Fruit fly (Drosophila melanogaster) whole organism, embryonic: ENCODE results near the gene CG3862.
A peak's percentile ranks its signal among the peaks of the same experiment; 100 is the strongest.

ENCODE experiments used
- Adf1 ChIP-seq: fragments of 200-800 bp; sonication (Bioruptor generic); IDR thresholded peaks from 2 replicates; pipeline ENCODE4 v1.3.6; 2022; ENCODE audit warnings: missing biosample characterization, missing genetic modification characterization
- Aef1 ChIP-seq: fragments of 200-800 bp; sonication (Bioruptor generic); IDR thresholded peaks from 3 replicates; pipeline ENCODE4 v1.3.6; 2022; ENCODE audit warnings: missing biosample characterization, missing genetic modification characterization
- Antp ChIP-seq: fragments of 200-800 bp; sonication (Bioruptor generic); optimal IDR thresholded peaks from 3 replicates; lab custom pipeline; 2016; ENCODE audit warnings: missing biosample characterization, missing genetic modification characterization
- B-H1 ChIP-seq: fragments of 200-800 bp; sonication (Bioruptor generic); IDR thresholded peaks from 3 replicates; pipeline ENCODE4 v1.3.6; 2022; ENCODE audit warnings: missing biosample characterization, missing genetic modification characterization
- CG11093 ChIP-seq: fragments of 200-800 bp; sonication (Bioruptor generic); IDR thresholded peaks from 3 replicates; pipeline ENCODE4 v1.3.6; 2022; ENCODE audit warnings: missing biosample characterization, missing genetic modification characterization
- CG11695 ChIP-seq: fragments of 200-800 bp; sonication (Bioruptor generic); IDR thresholded peaks from 3 replicates; pipeline ENCODE4 v1.3.6; 2022; ENCODE audit warnings: missing biosample characterization, missing genetic modification characterization
- CG11723 ChIP-seq: fragments of 200-800 bp; sonication (Bioruptor generic); optimal IDR thresholded peaks from 2 replicates; lab custom pipeline; 2017; ENCODE audit warnings: missing biosample characterization, mild to moderate bottlenecking, missing genetic modification characterization
- CG13775 ChIP-seq: fragments of 200-800 bp; sonication (Bioruptor generic); optimal IDR thresholded peaks from 3 replicates; lab custom pipeline; 2017; ENCODE audit warnings: missing biosample characterization, mild to moderate bottlenecking, missing genetic modification characterization
- CG14710 ChIP-seq: fragments of 200-800 bp; sonication (Bioruptor generic); optimal IDR thresholded peaks from 3 replicates; lab custom pipeline; 2019; ENCODE audit warnings: missing biosample characterization, mild to moderate bottlenecking, missing genetic modification characterization, moderate library complexity
- CG18764 ChIP-seq: fragments of 200-800 bp; sonication (Bioruptor generic); optimal IDR thresholded peaks from 3 replicates; lab custom pipeline; 2016; ENCODE audit warnings: missing biosample characterization, missing genetic modification characterization
- CG3847 ChIP-seq: fragments of 200-800 bp; sonication (Bioruptor generic); IDR thresholded peaks from 2 replicates; pipeline ENCODE4 v1.3.6; 2022; ENCODE audit warnings: missing biosample characterization, missing genetic modification characterization
- CG4707 ChIP-seq: fragments of 200-800 bp; sonication (Bioruptor generic); optimal IDR thresholded peaks from 2 replicates; lab custom pipeline; 2018; ENCODE audit warnings: missing biosample characterization, mild to moderate bottlenecking, missing genetic modification characterization, moderate library complexity
- CG5245 ChIP-seq: fragments of 200-800 bp; sonication (Bioruptor generic); optimal IDR thresholded peaks from 3 replicates; lab custom pipeline; 2016; ENCODE audit warnings: missing biosample characterization, missing genetic modification characterization
- CG6272 ChIP-seq: fragments of 200-800 bp; sonication (Bioruptor generic); IDR thresholded peaks from 2 replicates; pipeline ENCODE4 v1.3.6; 2022; ENCODE audit warnings: missing biosample characterization, missing genetic modification characterization
- CG6654 ChIP-seq: fragments of 200-800 bp; sonication (Bioruptor generic); optimal IDR thresholded peaks from 2 replicates; lab custom pipeline; 2017; ENCODE audit warnings: missing biosample characterization, mild to moderate bottlenecking, missing genetic modification characterization
- CG7928 ChIP-seq: fragments of 200-800 bp; sonication (Bioruptor generic); optimal IDR thresholded peaks from 2 replicates; lab custom pipeline; 2017; ENCODE audit warnings: missing biosample characterization, mild to moderate bottlenecking, missing genetic modification characterization
- CG8281 ChIP-seq: fragments of 200-800 bp; sonication (Bioruptor generic); optimal IDR thresholded peaks from 2 replicates; lab custom pipeline; 2018; ENCODE audit warnings: missing biosample characterization, mild to moderate bottlenecking, missing genetic modification characterization, moderate library complexity
- CG9609 ChIP-seq: fragments of 200-800 bp; sonication (Bioruptor generic); optimal IDR thresholded peaks from 3 replicates; lab custom pipeline; 2016; ENCODE audit warnings: missing biosample characterization, missing genetic modification characterization
- CTCF ChIP-seq: fragments of 200-800 bp; sonication (Bioruptor generic); optimal IDR thresholded peaks from 2 replicates; lab custom pipeline; 2017; ENCODE audit warnings: missing biosample characterization, mild to moderate bottlenecking, missing genetic modification characterization, moderate library complexity
- CoRest ChIP-seq: fragments of 200-800 bp; sonication (Bioruptor generic); optimal IDR thresholded peaks from 3 replicates; lab custom pipeline; 2018; ENCODE audit warnings: missing biosample characterization, mild to moderate bottlenecking, missing genetic modification characterization, moderate library complexity
- D19B ChIP-seq: fragments of 200-800 bp; sonication (Bioruptor generic); optimal IDR thresholded peaks from 2 replicates; lab custom pipeline; 2017; ENCODE audit warnings: missing biosample characterization, mild to moderate bottlenecking, missing genetic modification characterization
- E2f1 ChIP-seq: fragments of 200-800 bp; sonication (Bioruptor generic); IDR thresholded peaks from 2 replicates; pipeline ENCODE4 v1.3.6; 2022; ENCODE audit warnings: missing biosample characterization, missing genetic modification characterization
- MTF-1 ChIP-seq: fragments of 200-800 bp; sonication (Bioruptor generic); optimal IDR thresholded peaks from 2 replicates; lab custom pipeline; 2018; ENCODE audit warnings: missing biosample characterization, mild to moderate bottlenecking, missing genetic modification characterization, borderline replicate concordance
- Meics ChIP-seq: fragments of 200-800 bp; sonication (Bioruptor generic); optimal IDR thresholded peaks from 2 replicates; lab custom pipeline; 2017; ENCODE audit warnings: missing biosample characterization, mild to moderate bottlenecking, missing genetic modification characterization
- Neu2 ChIP-seq: fragments of 200-800 bp; sonication (Bioruptor generic); optimal IDR thresholded peaks from 3 replicates; lab custom pipeline; 2016; ENCODE audit warnings: missing biosample characterization, missing genetic modification characterization, borderline replicate concordance
- Poxn ChIP-seq: fragments of 200-800 bp; sonication (Bioruptor generic); IDR thresholded peaks from 2 replicates; pipeline ENCODE4 v1.3.6; 2022; ENCODE audit warnings: missing biosample characterization, missing genetic modification characterization
- Ptx1 ChIP-seq: fragments of 200-800 bp; sonication (Bioruptor generic); IDR thresholded peaks from 2 replicates; pipeline ENCODE4 v1.3.6; 2022; ENCODE audit warnings: missing biosample characterization, missing genetic modification characterization
- Stat92E ChIP-seq, 3 experiments: fragments of >200 bp in 2 of 3; fragments of 200-800 bp in 1 of 3; sonication (Bioruptor generic) in 1 of 3; optimal IDR thresholded peaks; 2 replicates each; lab custom pipeline; 2017 to 2019; ENCODE audit warnings: missing biosample characterization in 3 of 3, missing genetic modification characterization in 3 of 3, mild to moderate bottlenecking in 1 of 3, moderate library complexity in 1 of 3
- ap ChIP-seq: fragments of 200-800 bp; sonication (Bioruptor generic); IDR thresholded peaks from 2 replicates; pipeline ENCODE4 v1.3.6; 2022; ENCODE audit warnings: missing biosample characterization, missing genetic modification characterization
- az2 ChIP-seq: fragments of 200-800 bp; sonication (Bioruptor generic); optimal IDR thresholded peaks from 3 replicates; lab custom pipeline; 2016; ENCODE audit warnings: missing biosample characterization, missing genetic modification characterization
- bowl ChIP-seq: fragments of 200-800 bp; sonication (Bioruptor generic); IDR thresholded peaks from 2 replicates; pipeline ENCODE4 v1.3.6; 2022; ENCODE audit warnings: missing biosample characterization, missing genetic modification characterization
- br ChIP-seq: fragments of >200 bp; optimal IDR thresholded peaks from 2 replicates; lab custom pipeline; 2017
- btn ChIP-seq: fragments of 200-800 bp; sonication (Bioruptor generic); optimal IDR thresholded peaks from 2 replicates; lab custom pipeline; 2016; ENCODE audit warnings: missing biosample characterization, missing genetic modification characterization
- chinmo ChIP-seq: fragments of 200-800 bp; sonication (Bioruptor generic); IDR thresholded peaks from 4 replicates; pipeline ENCODE4 v1.3.6; 2022; ENCODE audit warnings: missing biosample characterization, missing genetic modification characterization; ENCODE audit not compliant: partially characterized antibody
- chm ChIP-seq: fragments of 200-800 bp; sonication (Bioruptor generic); IDR thresholded peaks from 2 replicates; pipeline ENCODE4 v1.3.6; 2022; ENCODE audit warnings: missing biosample characterization, missing genetic modification characterization
- dimm ChIP-seq: fragments of 200-800 bp; sonication (Bioruptor generic); IDR thresholded peaks from 2 replicates; pipeline ENCODE4 v1.3.6; 2022; ENCODE audit warnings: missing biosample characterization, missing genetic modification characterization
- esg ChIP-seq: fragments of 200-800 bp; sonication (Bioruptor generic); conservative IDR thresholded peaks from 2 replicates; pipeline ENCODE4 v1.3.6; 2022; ENCODE audit warnings: missing biosample characterization, missing genetic modification characterization
- gro ChIP-seq: fragments of 200-800 bp; sonication (Bioruptor generic); optimal IDR thresholded peaks from 2 replicates; lab custom pipeline; 2016; ENCODE audit warnings: missing biosample characterization, missing genetic modification characterization
- jumu ChIP-seq: fragments of 200-800 bp; sonication (Bioruptor generic); optimal IDR thresholded peaks from 3 replicates; lab custom pipeline; 2016; ENCODE audit warnings: missing biosample characterization, missing genetic modification characterization
- kah ChIP-seq: fragments of 200-800 bp; sonication (Bioruptor generic); optimal IDR thresholded peaks from 2 replicates; lab custom pipeline; 2018; ENCODE audit warnings: missing biosample characterization, mild to moderate bottlenecking, missing genetic modification characterization
- ken ChIP-seq: fragments of 200-800 bp; sonication (Bioruptor generic); IDR thresholded peaks from 3 replicates; pipeline ENCODE4 v1.3.6; 2022; ENCODE audit warnings: missing biosample characterization, missing genetic modification characterization
- lov ChIP-seq, 2 experiments: fragments of 200-800 bp in 1 of 2; fragments of >200 bp in 1 of 2; sonication (Bioruptor generic) in 1 of 2; IDR thresholded peaks in 1 of 2; optimal IDR thresholded peaks in 1 of 2; 2 replicates in 1 of 2; 3 replicates in 1 of 2; pipeline versions ENCODE4 v1.3.6 to Lab custom; 2017 to 2022; ENCODE audit warnings: missing biosample characterization in 1 of 2, missing genetic modification characterization in 1 of 2
- maf-S ChIP-seq: fragments of 200-800 bp; sonication (Bioruptor generic); optimal IDR thresholded peaks from 2 replicates; lab custom pipeline; 2016; ENCODE audit warnings: missing biosample characterization, missing genetic modification characterization
- nom ChIP-seq: fragments of 200-800 bp; sonication (Bioruptor generic); optimal IDR thresholded peaks from 2 replicates; lab custom pipeline; 2017; ENCODE audit warnings: missing biosample characterization, missing genetic modification characterization, mild to moderate bottlenecking, moderate library complexity, missing genetic modification reagents
- prd ChIP-seq, 3 experiments: fragments of >200 bp in 2 of 3; fragments of 200-800 bp in 1 of 3; sonication (Bioruptor generic) in 1 of 3; optimal IDR thresholded peaks in 2 of 3; IDR thresholded peaks in 1 of 3; 2 replicates in 2 of 3; 3 replicates in 1 of 3; pipeline versions ENCODE4 v1.3.6 to Lab custom; 2017 to 2022; ENCODE audit warnings: missing biosample characterization in 1 of 3, missing genetic modification characterization in 1 of 3
- sima ChIP-seq: fragments of 200-800 bp; sonication (Bioruptor generic); optimal IDR thresholded peaks from 2 replicates; lab custom pipeline; 2016; ENCODE audit warnings: missing biosample characterization, missing genetic modification characterization
- sisA ChIP-seq: fragments of 200-800 bp; sonication (Bioruptor generic); IDR thresholded peaks from 2 replicates; pipeline ENCODE4 v1.3.6; 2022; ENCODE audit warnings: missing biosample characterization, missing genetic modification characterization
- so ChIP-seq: fragments of 200-800 bp; sonication (Bioruptor generic); IDR thresholded peaks from 3 replicates; pipeline ENCODE4 v1.3.6; 2022; ENCODE audit warnings: missing biosample characterization, missing genetic modification characterization
- tap ChIP-seq: fragments of 200-800 bp; optimal IDR thresholded peaks from 3 replicates; lab custom pipeline; 2019; ENCODE audit warnings: missing biosample characterization, mild to moderate bottlenecking, missing genetic modification characterization, moderate library complexity
- tgo ChIP-seq: fragments of 200-800 bp; sonication (Bioruptor generic); IDR thresholded peaks from 3 replicates; pipeline ENCODE4 v1.3.6; 2022; ENCODE audit warnings: missing biosample characterization, missing genetic modification characterization
- zen ChIP-seq: fragments of 200-800 bp; sonication (Bioruptor generic); optimal IDR thresholded peaks from 3 replicates; lab custom pipeline; 2018; ENCODE audit warnings: missing biosample characterization, mild to moderate bottlenecking, missing genetic modification characterization, moderate library complexity

Gene CG3862

dm6 chr2L:865851-866250 is 40.2 kb upstream of the CG3862 start (continued):
- TF ChIP-seq CG13775 (GFP tag; lab: Kevin White, UChicago), result peak; percentile 93
- TF ChIP-seq tgo (GFP tag; lab: Robert Waterston, UW), result peak; percentile 96
- TF ChIP-seq sima (GFP tag; lab: Kevin White, UChicago), result peak; percentile 88
- TF ChIP-seq Antp (GFP tag; lab: Kevin White, UChicago), result peak; percentile 93
- TF ChIP-seq Aef1 (GFP tag; lab: Robert Waterston, UW), result peak; percentile 95
- TF ChIP-seq Ptx1 (GFP tag; lab: Robert Waterston, UW), result peak; percentile 96
- TF ChIP-seq CG18764 (GFP tag; lab: Kevin White, UChicago), result peak; percentile 87
- TF ChIP-seq D19B, result peak; percentile 78
- peak; percentile 64 for TF ChIP-seq CTCF (GFP tag; lab: Kevin White, UChicago)
- TF ChIP-seq br, result no peak
- TF ChIP-seq CG7928 (GFP tag; lab: Kevin White, UChicago), result peak; percentile 77
- peak; percentile 91 for TF ChIP-seq CG11723 (GFP tag; lab: Kevin White, UChicago)
- peak; percentile 94 for TF ChIP-seq Meics (GFP tag; lab: Kevin White, UChicago)
- TF ChIP-seq Neu2, result peak; percentile 63
- peak; percentile 93 for TF ChIP-seq CG14710 (tag; lab: Kevin White, UChicago)
- peak; percentile 95 for TF ChIP-seq CG3847 (GFP tag; lab: Robert Waterston, UW)
- TF ChIP-seq CG8281 (tag; lab: Kevin White, UChicago), result peak; percentile 92
- peak; percentile 95 for TF ChIP-seq maf-S (GFP tag; lab: Kevin White, UChicago)
- TF ChIP-seq dimm (GFP tag; lab: Robert Waterston, UW), result peak; percentile 87
- TF ChIP-seq MTF-1 (GFP tag; lab: Kevin White, UChicago), result peak; percentile 93
- peak; percentile 96 for TF ChIP-seq az2 (GFP tag; lab: Kevin White, UChicago)
- TF ChIP-seq Adf1 (GFP tag; lab: Robert Waterston, UW), result peak; percentile 93
- TF ChIP-seq B-H1 (GFP tag; lab: Robert Waterston, UW), result peak; percentile 95
- peak; percentile 92 for TF ChIP-seq CG6272 (GFP tag; lab: Robert Waterston, UW)
- peak; percentile 97 for TF ChIP-seq CG5245
- TF ChIP-seq CG6654 (GFP tag; lab: Kevin White, UChicago), result peak; percentile 77
- no peak for TF ChIP-seq prd (optimal IDR thresholded peaks at IDR 0.05; lab: Kevin White, UChicago)
- peak; percentile 97 for TF ChIP-seq prd (GFP tag; IDR thresholded peaks at IDR 0.05; lab: Robert Waterston, UW)
- TF ChIP-seq CG9609 (GFP tag; lab: Kevin White, UChicago), result peak; percentile 93
- peak; percentile 97 for TF ChIP-seq zen (tag; lab: Kevin White, UChicago)
- TF ChIP-seq nom, result peak; percentile 85
- peak; percentile 95 for TF ChIP-seq jumu (GFP tag; lab: Kevin White, UChicago)
- TF ChIP-seq Poxn (GFP tag; lab: Robert Waterston, UW), result peak; percentile 79
- TF ChIP-seq CoRest, result peak; percentile 96
- peak; percentile 97 for TF ChIP-seq chm
- TF ChIP-seq so, result peak; percentile 96
- no peak for TF ChIP-seq lov (optimal IDR thresholded peaks at IDR 0.05; lab: Kevin White, UChicago)
- TF ChIP-seq lov (GFP tag; IDR thresholded peaks at IDR 0.05; lab: Robert Waterston, UW), result peak; percentile 97
- peak; percentile 91 for TF ChIP-seq kah (GFP tag; lab: Kevin White, UChicago)
- peak; percentile 95 for TF ChIP-seq ap
- peak; percentile 92 for TF ChIP-seq btn
- TF ChIP-seq bowl (GFP tag; lab: Robert Waterston, UW), result peak; percentile 92
- peak; percentile 95 for TF ChIP-seq esg (GFP tag; lab: Robert Waterston, UW)
- peak; percentile 96 for TF ChIP-seq sisA (GFP tag; lab: Robert Waterston, UW)
- TF ChIP-seq chinmo (GFP tag; lab: Robert Waterston, UW), result no peak
- TF ChIP-seq CG11093 (GFP tag; lab: Robert Waterston, UW), result peak; percentile 91
- TF ChIP-seq E2f1, result peak; percentile 95
- TF ChIP-seq ken (GFP tag; lab: Robert Waterston, UW), result peak; percentile 97
- TF ChIP-seq CG4707 (GFP tag; lab: Kevin White, UChicago), result peak; percentile 93
- peak; percentile 97 for TF ChIP-seq tap (tag; lab: Kevin White, UChicago)
- TF ChIP-seq Stat92E (GFP tag; optimal IDR thresholded peaks at IDR 0.05; lab: Kevin White, UChicago), result peak in 1 of 3 experiments; percentile 37
- peak; percentile 96 for TF ChIP-seq gro (GFP tag; lab: Kevin White, UChicago)
- TF ChIP-seq CG11695, result peak; percentile 94
